Fruit fly (Drosophila melanogaster) whole organism, embryonic: ENCODE data around the gene TfIIA-S.

Experiments used
- Awh ChIP-seq: fragments of 200-800 bp; sonication (Bioruptor generic); IDR thresholded peaks from 2 replicates; pipeline ENCODE4, ENCODE4 v1.3.6; 2022; ENCODE audit warnings: missing biosample characterization, missing genetic modification characterization
- Bdp1 ChIP-seq: fragments of 200-800 bp; sonication (Bioruptor generic); optimal IDR thresholded peaks from 3 replicates; lab custom pipeline; 2016; ENCODE audit warnings: missing biosample characterization, missing genetic modification characterization
- CG1024 ChIP-seq: fragments of 200-800 bp; sonication (Bioruptor generic); IDR thresholded peaks from 2 replicates; pipeline ENCODE4 v1.3.6; 2022; ENCODE audit warnings: missing biosample characterization, missing genetic modification characterization
- CG10565 ChIP-seq: fragments of 200-800 bp; sonication (Bioruptor generic); optimal IDR thresholded peaks from 3 replicates; lab custom pipeline; 2016; ENCODE audit warnings: missing biosample characterization, mild to moderate bottlenecking, missing genetic modification characterization
- CG13775 ChIP-seq: fragments of 200-800 bp; sonication (Bioruptor generic); optimal IDR thresholded peaks from 3 replicates; lab custom pipeline; 2017; ENCODE audit warnings: missing biosample characterization, mild to moderate bottlenecking, missing genetic modification characterization
- CG13894 ChIP-seq: fragments of 200-800 bp; sonication (Bioruptor generic); optimal IDR thresholded peaks from 3 replicates; lab custom pipeline; 2018; ENCODE audit warnings: missing biosample characterization, mild to moderate bottlenecking, missing genetic modification characterization, moderate library complexity
- CG14441 ChIP-seq: fragments of 200-800 bp; sonication (Bioruptor generic); IDR thresholded peaks from 2 replicates; pipeline ENCODE4 v1.3.6; 2022; ENCODE audit warnings: missing biosample characterization, missing genetic modification characterization
- CG15073 ChIP-seq: fragments of 200-800 bp; sonication (Bioruptor generic); optimal IDR thresholded peaks from 2 replicates; lab custom pipeline; 2016; ENCODE audit warnings: missing biosample characterization, missing genetic modification characterization
- CG16863 ChIP-seq: fragments of 200-800 bp; sonication (Bioruptor generic); optimal IDR thresholded peaks from 3 replicates; lab custom pipeline; 2016; ENCODE audit warnings: missing biosample characterization, missing genetic modification characterization
- CG17568 ChIP-seq: fragments of 200-800 bp; sonication (Bioruptor generic); optimal IDR thresholded peaks from 2 replicates; lab custom pipeline; 2018; ENCODE audit warnings: missing biosample characterization, mild to moderate bottlenecking, missing genetic modification characterization, moderate library complexity
- CG18619 ChIP-seq: fragments of 200-800 bp; sonication (Bioruptor generic); optimal IDR thresholded peaks from 3 replicates; lab custom pipeline; 2017; ENCODE audit warnings: missing biosample characterization, mild to moderate bottlenecking, missing genetic modification characterization
- CG30403 ChIP-seq: fragments of 200-800 bp; sonication (Bioruptor generic); optimal IDR thresholded peaks from 3 replicates; lab custom pipeline; 2016; ENCODE audit warnings: missing biosample characterization, missing genetic modification characterization
- CG31388 ChIP-seq: fragments of 200-800 bp; sonication (Bioruptor generic); optimal IDR thresholded peaks from 2 replicates; lab custom pipeline; 2016; ENCODE audit warnings: missing biosample characterization, missing genetic modification characterization
- CG3163 ChIP-seq: fragments of 200-800 bp; sonication (Bioruptor generic); optimal IDR thresholded peaks from 3 replicates; lab custom pipeline; 2016; ENCODE audit warnings: missing biosample characterization, missing genetic modification characterization
- CG32767 ChIP-seq: fragments of 200-800 bp; sonication (Bioruptor generic); IDR thresholded peaks from 2 replicates; pipeline ENCODE4 v1.3.6; 2022; ENCODE audit warnings: missing biosample characterization, missing genetic modification characterization
- CG3407 ChIP-seq: fragments of 200-800 bp; sonication (Bioruptor generic); optimal IDR thresholded peaks from 2 replicates; lab custom pipeline; 2018; ENCODE audit warnings: missing biosample characterization, mild to moderate bottlenecking, missing genetic modification characterization
- CG3995 ChIP-seq: fragments of 200-800 bp; sonication (Bioruptor generic); optimal IDR thresholded peaks from 3 replicates; lab custom pipeline; 2016; ENCODE audit warnings: missing biosample characterization, missing genetic modification characterization
- CG5245 ChIP-seq: fragments of 200-800 bp; sonication (Bioruptor generic); optimal IDR thresholded peaks from 3 replicates; lab custom pipeline; 2016; ENCODE audit warnings: missing biosample characterization, missing genetic modification characterization
- CG6791 ChIP-seq: fragments of 200-800 bp; sonication (Bioruptor generic); IDR thresholded peaks from 3 replicates; pipeline ENCODE4 v1.3.6; 2022; ENCODE audit warnings: missing biosample characterization, missing genetic modification characterization; ENCODE audit not compliant: partially characterized antibody
- CG7987 ChIP-seq: fragments of 200-800 bp; sonication (Bioruptor generic); optimal IDR thresholded peaks from 2 replicates; lab custom pipeline; 2018; ENCODE audit warnings: missing biosample characterization, mild to moderate bottlenecking, missing genetic modification characterization, moderate library complexity
- CG8359 ChIP-seq: fragments of 200-800 bp; sonication (Bioruptor generic); optimal IDR thresholded peaks from 2 replicates; lab custom pipeline; 2017; ENCODE audit warnings: missing biosample characterization, mild to moderate bottlenecking, missing genetic modification characterization, borderline replicate concordance
- CG9437 ChIP-seq: fragments of 200-800 bp; sonication (Bioruptor generic); optimal IDR thresholded peaks from 2 replicates; lab custom pipeline; 2018; ENCODE audit warnings: missing biosample characterization, mild to moderate bottlenecking, missing genetic modification characterization
- CG9727 ChIP-seq: fragments of 200-800 bp; sonication (Bioruptor generic); optimal IDR thresholded peaks from 3 replicates; lab custom pipeline; 2017; ENCODE audit warnings: missing biosample characterization, mild to moderate bottlenecking, missing genetic modification characterization
- CTCF ChIP-seq: fragments of 200-800 bp; sonication (Bioruptor generic); optimal IDR thresholded peaks from 2 replicates; lab custom pipeline; 2017; ENCODE audit warnings: missing biosample characterization, mild to moderate bottlenecking, missing genetic modification characterization, moderate library complexity
- D19A ChIP-seq: fragments of 200-800 bp; optimal IDR thresholded peaks from 3 replicates; lab custom pipeline; 2019; ENCODE audit warnings: missing biosample characterization, mild to moderate bottlenecking, missing genetic modification characterization, moderate library complexity
- Fer3 ChIP-seq: fragments of 200-800 bp; sonication (Bioruptor generic); optimal IDR thresholded peaks from 2 replicates; lab custom pipeline; 2018; ENCODE audit warnings: missing biosample characterization, mild to moderate bottlenecking, missing genetic modification characterization, moderate library complexity
- H15 ChIP-seq: fragments of 200-800 bp; sonication (Bioruptor generic); IDR thresholded peaks from 3 replicates; pipeline ENCODE4 v1.3.6; 2022; ENCODE audit warnings: missing biosample characterization, missing genetic modification characterization
- HLH54F ChIP-seq: fragments of 200-800 bp; sonication (Bioruptor generic); optimal IDR thresholded peaks from 3 replicates; lab custom pipeline; 2016; ENCODE audit warnings: missing biosample characterization, missing genetic modification characterization
- HmgZ ChIP-seq: fragments of 200-800 bp; sonication (Bioruptor generic); optimal IDR thresholded peaks from 2 replicates; lab custom pipeline; 2018; ENCODE audit warnings: missing biosample characterization, mild to moderate bottlenecking, missing genetic modification characterization
- Kr ChIP-seq: fragments of 200-800 bp; sonication (Bioruptor generic); optimal IDR thresholded peaks from 2 replicates; lab custom pipeline; 2017; ENCODE audit warnings: missing biosample characterization, mild to moderate bottlenecking, missing genetic modification characterization
- Lim3 ChIP-seq: fragments of 200-800 bp; sonication (Bioruptor generic); IDR thresholded peaks from 2 replicates; pipeline ENCODE4 v1.3.6; 2022; ENCODE audit warnings: missing biosample characterization, missing genetic modification characterization
- Lpt ChIP-seq: fragments of >200 bp; optimal IDR thresholded peaks from 2 replicates; lab custom pipeline; 2018; ENCODE audit warnings: missing biosample characterization, missing genetic modification characterization
- MTF-1 ChIP-seq: fragments of 200-800 bp; sonication (Bioruptor generic); optimal IDR thresholded peaks from 2 replicates; lab custom pipeline; 2018; ENCODE audit warnings: missing biosample characterization, mild to moderate bottlenecking, missing genetic modification characterization, borderline replicate concordance
- Meics ChIP-seq: fragments of 200-800 bp; sonication (Bioruptor generic); optimal IDR thresholded peaks from 2 replicates; lab custom pipeline; 2017; ENCODE audit warnings: missing biosample characterization, mild to moderate bottlenecking, missing genetic modification characterization
- NK7.1 ChIP-seq: fragments of 200-800 bp; sonication (Bioruptor generic); optimal IDR thresholded peaks from 3 replicates; lab custom pipeline; 2016; ENCODE audit warnings: missing biosample characterization, missing genetic modification characterization
- Ravus ChIP-seq: fragments of 200-800 bp; sonication (Bioruptor generic); IDR thresholded peaks from 2 replicates; pipeline ENCODE4 v1.3.6; 2022; ENCODE audit warnings: missing biosample characterization, missing genetic modification characterization
- Xbp1 ChIP-seq: fragments of 200-800 bp; sonication (Bioruptor generic); optimal IDR thresholded peaks from 3 replicates; lab custom pipeline; 2016; ENCODE audit warnings: missing biosample characterization, mild to moderate bottlenecking, missing genetic modification characterization
- ab ChIP-seq: fragments of 200-800 bp; sonication (Bioruptor generic); optimal IDR thresholded peaks from 2 replicates; lab custom pipeline; 2016; ENCODE audit warnings: missing biosample characterization, missing genetic modification characterization
- ase ChIP-seq: fragments of 200-800 bp; sonication (Bioruptor generic); IDR thresholded peaks from 3 replicates; pipeline ENCODE4 v1.3.6; 2022; ENCODE audit warnings: missing biosample characterization, missing genetic modification characterization
- bbx ChIP-seq: fragments of 200-800 bp; sonication (Bioruptor generic); IDR thresholded peaks from 2 replicates; pipeline ENCODE4 v1.3.6; 2022; ENCODE audit warnings: missing biosample characterization, missing genetic modification characterization; ENCODE audit not compliant: partially characterized antibody
- cad ChIP-seq: fragments of >200 bp; optimal IDR thresholded peaks from 2 replicates; lab custom pipeline; 2017; ENCODE audit warnings: missing biosample characterization, missing genetic modification characterization
- chinmo ChIP-seq: fragments of 200-800 bp; sonication (Bioruptor generic); IDR thresholded peaks from 4 replicates; pipeline ENCODE4 v1.3.6; 2022; ENCODE audit warnings: missing biosample characterization, missing genetic modification characterization; ENCODE audit not compliant: partially characterized antibody
- fru ChIP-seq: fragments of >200 bp; optimal IDR thresholded peaks from 2 replicates; lab custom pipeline; 2017
- gro ChIP-seq: fragments of 200-800 bp; sonication (Bioruptor generic); optimal IDR thresholded peaks from 2 replicates; lab custom pipeline; 2016; ENCODE audit warnings: missing biosample characterization, missing genetic modification characterization
- jing ChIP-seq: fragments of 200-800 bp; sonication (Bioruptor generic); optimal IDR thresholded peaks from 2 replicates; lab custom pipeline; 2018; ENCODE audit warnings: missing biosample characterization, mild to moderate bottlenecking, missing genetic modification characterization
- lmd ChIP-seq: fragments of 200-800 bp; sonication (Bioruptor generic); IDR thresholded peaks from 2 replicates; pipeline ENCODE4 v1.3.6; 2022; ENCODE audit warnings: missing biosample characterization, missing genetic modification characterization
- nmo ChIP-seq: fragments of 200-800 bp; sonication (Bioruptor generic); optimal IDR thresholded peaks from 2 replicates; lab custom pipeline; 2018; ENCODE audit warnings: missing biosample characterization, mild to moderate bottlenecking, missing genetic modification characterization, moderate library complexity
- pfk ChIP-seq: fragments of 200-800 bp; sonication (Bioruptor generic); optimal IDR thresholded peaks from 2 replicates; lab custom pipeline; 2018; ENCODE audit warnings: missing biosample characterization, mild to moderate bottlenecking, missing genetic modification characterization, moderate library complexity
- repo ChIP-seq: fragments of 200-800 bp; sonication (Bioruptor generic); optimal IDR thresholded peaks from 2 replicates; lab custom pipeline; 2016; ENCODE audit warnings: missing biosample characterization, missing genetic modification characterization
- row ChIP-seq: fragments of 200-800 bp; sonication (Bioruptor generic); IDR thresholded peaks from 3 replicates; pipeline ENCODE4 v1.3.6; 2022; ENCODE audit warnings: missing biosample characterization, missing genetic modification characterization
- sqz ChIP-seq: fragments of 200-800 bp; sonication (Bioruptor generic); optimal IDR thresholded peaks from 3 replicates; lab custom pipeline; 2018; ENCODE audit warnings: missing biosample characterization, mild to moderate bottlenecking, missing genetic modification characterization
- unc-4 ChIP-seq: fragments of 200-800 bp; sonication (Bioruptor generic); IDR thresholded peaks from 2 replicates; pipeline ENCODE4 v1.3.6; 2022; ENCODE audit warnings: missing biosample characterization, missing genetic modification characterization; ENCODE audit not compliant: partially characterized antibody
- vnd ChIP-seq: fragments of 200-800 bp; sonication (Bioruptor generic); IDR thresholded peaks from 3 replicates; pipeline ENCODE4 v1.3.6; 2022; ENCODE audit warnings: missing biosample characterization, missing genetic modification characterization; ENCODE audit not compliant: partially characterized antibody

The TfIIA-S gene

DNA sequence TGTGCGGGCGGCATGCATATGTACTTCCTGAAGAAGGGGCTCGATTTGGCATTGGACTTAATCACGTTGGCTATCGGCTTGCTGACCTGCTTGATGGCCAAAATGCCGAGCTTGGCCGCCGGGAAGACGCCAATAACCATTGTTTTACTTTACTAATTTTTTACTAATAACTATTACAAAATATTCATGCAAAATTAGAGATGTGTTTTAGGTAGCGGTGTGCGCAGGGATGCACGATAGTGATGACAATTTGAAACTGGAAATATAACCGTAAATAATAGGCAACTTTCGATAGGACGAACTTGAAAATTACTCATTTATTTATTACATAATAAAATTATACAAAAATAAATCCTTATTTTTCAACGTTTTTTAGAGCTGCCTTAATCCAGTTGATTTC lies 36.6 kb upstream of the TfIIA-S start, which contains the start of gene CG13601 (continued):
- TF ChIP-seq CG3407 (GFP tag; lab: Kevin White, UChicago) = no peak
- TF ChIP-seq CG31388 (GFP tag; lab: Kevin White, UChicago) = no peak
- peak; percentile 48; the same call in 1 of the 2 replicates for TF ChIP-seq lmd (GFP tag; lab: Robert Waterston, UW)
- no peak for TF ChIP-seq Fer3 (tag; lab: Kevin White, UChicago)
- no peak for TF ChIP-seq CG17568 (GFP tag; lab: Kevin White, UChicago)
- TF ChIP-seq CG30403 (GFP tag; lab: Kevin White, UChicago) = peak; percentile 49
- TF ChIP-seq CG9727 (GFP tag; lab: Kevin White, UChicago) = peak; percentile 8
- no peak for TF ChIP-seq ase (GFP tag; lab: Robert Waterston, UW)
- no peak for TF ChIP-seq CG16863
- peak; percentile 48 for TF ChIP-seq D19A
- TF ChIP-seq nmo = peak; percentile 33
- TF ChIP-seq chinmo = peak; percentile 84; the same call in 1 of the 4 replicates
- no peak for TF ChIP-seq CG18619
- peak; percentile 11 for TF ChIP-seq Meics (GFP tag; lab: Kevin White, UChicago)
- no peak for TF ChIP-seq Lpt (GFP tag; lab: Kevin White, UChicago)
- TF ChIP-seq Kr (GFP tag; lab: Kevin White, UChicago) = no peak
- peak; percentile 43 for TF ChIP-seq sqz
- no peak for TF ChIP-seq CG1024
- no peak for TF ChIP-seq CG15073 (GFP tag; lab: Kevin White, UChicago)
- no peak for TF ChIP-seq HLH54F (GFP tag; lab: Kevin White, UChicago)
- TF ChIP-seq Xbp1 (GFP tag; lab: Kevin White, UChicago) = peak; percentile 53
- TF ChIP-seq Lim3 (GFP tag; lab: Robert Waterston, UW) = no peak
- TF ChIP-seq vnd (GFP tag; lab: Robert Waterston, UW) = peak; percentile 71
- no peak for TF ChIP-seq H15 (GFP tag; lab: Robert Waterston, UW)
- peak; percentile 84 for TF ChIP-seq row (GFP tag; lab: Robert Waterston, UW)
- no peak for TF ChIP-seq Awh
- peak; percentile 83 for TF ChIP-seq bbx (GFP tag; lab: Robert Waterston, UW)
- TF ChIP-seq NK7.1 (GFP tag; lab: Kevin White, UChicago) = no peak
- TF ChIP-seq CG13894 = peak; percentile 45
- no peak for TF ChIP-seq repo (GFP tag; lab: Kevin White, UChicago)
- TF ChIP-seq Ravus (GFP tag; lab: Robert Waterston, UW) = no peak
- peak; percentile 87 for TF ChIP-seq unc-4 (GFP tag; lab: Robert Waterston, UW)
- no peak for TF ChIP-seq CG32767
- no peak for TF ChIP-seq CG3163 (GFP tag; lab: Kevin White, UChicago)
- TF ChIP-seq fru (lab: Kevin White, UChicago) = no peak
- no peak for TF ChIP-seq CG10565 (GFP tag; lab: Kevin White, UChicago)
- no peak for TF ChIP-seq CG14441 (GFP tag; lab: Robert Waterston, UW)
- no peak for TF ChIP-seq jing
- TF ChIP-seq CG6791 (GFP tag; lab: Robert Waterston, UW) = peak; percentile 67; the same call in 2 of the 3 replicates
- no peak for TF ChIP-seq MTF-1 (GFP tag; lab: Kevin White, UChicago)
- TF ChIP-seq cad = no peak
- TF ChIP-seq CG7987 = no peak
- TF ChIP-seq gro = no peak
- TF ChIP-seq CG5245 (GFP tag; lab: Kevin White, UChicago) = no peak
- TF ChIP-seq CG3995 (GFP tag; lab: Kevin White, UChicago) = peak; percentile 24
- TF ChIP-seq CG8359 (GFP tag; lab: Kevin White, UChicago) = no peak
- TF ChIP-seq ab = no peak
- TF ChIP-seq CG13775 (GFP tag; lab: Kevin White, UChicago) = peak; percentile 15
- no peak for TF ChIP-seq pfk (GFP tag; lab: Kevin White, UChicago)
- TF ChIP-seq CG9437 (GFP tag; lab: Kevin White, UChicago) = no peak
- peak; percentile 25 for TF ChIP-seq CTCF (GFP tag; lab: Kevin White, UChicago)
- peak; percentile 9 for TF ChIP-seq HmgZ (tag; lab: Kevin White, UChicago)
- TF ChIP-seq Bdp1 (GFP tag; lab: Kevin White, UChicago) = no peak
